Fruit fly (Drosophila melanogaster) whole organism, embryonic: Measurements from ENCODE around the gene CG42854.
A peak's percentile ranks its signal among the peaks of the same experiment; 100 is the strongest.

Experiments used
- Ada2b ChIP-seq: fragments of 200-800 bp; sonication (Bioruptor generic); IDR thresholded peaks from 2 replicates; pipeline ENCODE4 v1.3.6; 2022; ENCODE audit warnings: missing biosample characterization, missing genetic modification characterization
- Aef1 ChIP-seq: fragments of 200-800 bp; sonication (Bioruptor generic); IDR thresholded peaks from 3 replicates; pipeline ENCODE4 v1.3.6; 2022; ENCODE audit warnings: missing biosample characterization, missing genetic modification characterization
- BtbVII ChIP-seq: fragments of 200-800 bp; sonication (Bioruptor generic); optimal IDR thresholded peaks from 3 replicates; lab custom pipeline; 2017; ENCODE audit warnings: missing biosample characterization, mild to moderate bottlenecking, missing genetic modification characterization
- CG10147 ChIP-seq: fragments of 200-800 bp; sonication (Bioruptor generic); optimal IDR thresholded peaks from 2 replicates; lab custom pipeline; 2019; ENCODE audit warnings: missing biosample characterization, mild to moderate bottlenecking, missing genetic modification characterization, moderate library complexity
- CG11093 ChIP-seq: fragments of 200-800 bp; sonication (Bioruptor generic); IDR thresholded peaks from 3 replicates; pipeline ENCODE4 v1.3.6; 2022; ENCODE audit warnings: missing biosample characterization, missing genetic modification characterization
- CG12659 ChIP-seq: fragments of 200-800 bp; sonication (Bioruptor generic); optimal IDR thresholded peaks from 3 replicates; lab custom pipeline; 2017; ENCODE audit warnings: mild to moderate bottlenecking, missing biosample characterization, missing genetic modification reagents, missing genetic modification characterization
- CG12769 ChIP-seq: fragments of 200-800 bp; sonication (Bioruptor generic); optimal IDR thresholded peaks from 2 replicates; lab custom pipeline; 2019; ENCODE audit warnings: missing biosample characterization, mild to moderate bottlenecking, missing genetic modification characterization, moderate library complexity
- CG13775 ChIP-seq: fragments of 200-800 bp; sonication (Bioruptor generic); optimal IDR thresholded peaks from 3 replicates; lab custom pipeline; 2017; ENCODE audit warnings: missing biosample characterization, mild to moderate bottlenecking, missing genetic modification characterization
- CG15514 ChIP-seq: fragments of 200-800 bp; sonication (Bioruptor generic); optimal IDR thresholded peaks from 3 replicates; lab custom pipeline; 2017; ENCODE audit warnings: missing biosample characterization, missing genetic modification characterization, mild to moderate bottlenecking, moderate library complexity, missing genetic modification reagents
- CG15696 ChIP-seq: fragments of 200-800 bp; sonication (Bioruptor generic); optimal IDR thresholded peaks from 2 replicates; lab custom pipeline; 2019; ENCODE audit warnings: missing biosample characterization, mild to moderate bottlenecking, missing genetic modification characterization, moderate library complexity
- CG17802 ChIP-seq: fragments of 200-800 bp; sonication (Bioruptor generic); optimal IDR thresholded peaks from 2 replicates; lab custom pipeline; 2018; ENCODE audit warnings: missing biosample characterization, mild to moderate bottlenecking, missing genetic modification characterization, moderate library complexity
- CG18476 ChIP-seq: fragments of 200-800 bp; sonication (Bioruptor generic); optimal IDR thresholded peaks from 2 replicates; lab custom pipeline; 2016; ENCODE audit warnings: missing biosample characterization, mild to moderate bottlenecking, missing genetic modification characterization
- CG2199 ChIP-seq: fragments of 200-800 bp; sonication (Bioruptor generic); IDR thresholded peaks from 3 replicates; pipeline ENCODE4 v1.3.6; 2022; ENCODE audit warnings: missing biosample characterization, missing genetic modification characterization
- CG2712 ChIP-seq: fragments of 200-800 bp; optimal IDR thresholded peaks from 3 replicates; lab custom pipeline; 2019; ENCODE audit warnings: missing biosample characterization, mild to moderate bottlenecking, missing genetic modification characterization, moderate library complexity
- CG31224 ChIP-seq: fragments of 200-800 bp; sonication (Bioruptor generic); IDR thresholded peaks from 2 replicates; pipeline ENCODE4 v1.3.6; 2022; ENCODE audit warnings: missing biosample characterization, missing genetic modification characterization
- CG31365 ChIP-seq: fragments of 200-800 bp; sonication (Bioruptor generic); optimal IDR thresholded peaks from 2 replicates; lab custom pipeline; 2018; ENCODE audit warnings: missing biosample characterization, mild to moderate bottlenecking, missing genetic modification characterization
- CG31388 ChIP-seq: fragments of 200-800 bp; sonication (Bioruptor generic); optimal IDR thresholded peaks from 2 replicates; lab custom pipeline; 2016; ENCODE audit warnings: missing biosample characterization, missing genetic modification characterization
- CG3838 ChIP-seq: fragments of 200-800 bp; sonication (Bioruptor generic); optimal IDR thresholded peaks from 3 replicates; lab custom pipeline; 2016; ENCODE audit warnings: missing biosample characterization, missing genetic modification characterization
- CG4707 ChIP-seq: fragments of 200-800 bp; sonication (Bioruptor generic); optimal IDR thresholded peaks from 2 replicates; lab custom pipeline; 2018; ENCODE audit warnings: missing biosample characterization, mild to moderate bottlenecking, missing genetic modification characterization, moderate library complexity
- CG7928 ChIP-seq: fragments of 200-800 bp; sonication (Bioruptor generic); optimal IDR thresholded peaks from 2 replicates; lab custom pipeline; 2017; ENCODE audit warnings: missing biosample characterization, mild to moderate bottlenecking, missing genetic modification characterization
- CG7987 ChIP-seq: fragments of 200-800 bp; sonication (Bioruptor generic); optimal IDR thresholded peaks from 2 replicates; lab custom pipeline; 2018; ENCODE audit warnings: missing biosample characterization, mild to moderate bottlenecking, missing genetic modification characterization, moderate library complexity
- CG8944 ChIP-seq: fragments of 200-800 bp; sonication (Bioruptor generic); optimal IDR thresholded peaks from 3 replicates; lab custom pipeline; 2016; ENCODE audit warnings: missing biosample characterization, missing genetic modification characterization
- CG9437 ChIP-seq: fragments of 200-800 bp; sonication (Bioruptor generic); optimal IDR thresholded peaks from 2 replicates; lab custom pipeline; 2018; ENCODE audit warnings: missing biosample characterization, mild to moderate bottlenecking, missing genetic modification characterization
- CkIIα-i1 ChIP-seq: fragments of 200-800 bp; sonication (Bioruptor generic); IDR thresholded peaks from 2 replicates; pipeline ENCODE4 v1.3.6; 2022; ENCODE audit warnings: missing biosample characterization, missing genetic modification characterization
- Drgx ChIP-seq: fragments of 200-800 bp; sonication (Bioruptor generic); IDR thresholded peaks from 2 replicates; pipeline ENCODE4 v1.3.6; 2022; ENCODE audit warnings: missing biosample characterization, missing genetic modification characterization
- HLHmδ ChIP-seq: fragments of 200-800 bp; sonication (Bioruptor generic); optimal IDR thresholded peaks from 2 replicates; lab custom pipeline; 2018; ENCODE audit warnings: missing biosample characterization, mild to moderate bottlenecking, missing genetic modification characterization, moderate library complexity
- MTF-1 ChIP-seq: fragments of 200-800 bp; sonication (Bioruptor generic); optimal IDR thresholded peaks from 2 replicates; lab custom pipeline; 2018; ENCODE audit warnings: missing biosample characterization, mild to moderate bottlenecking, missing genetic modification characterization, borderline replicate concordance
- Sox100B ChIP-seq: fragments of 200-800 bp; sonication (Bioruptor generic); optimal IDR thresholded peaks from 3 replicates; lab custom pipeline; 2018; ENCODE audit warnings: missing biosample characterization, mild to moderate bottlenecking, missing genetic modification characterization
- Spps ChIP-seq: fragments of 200-800 bp; sonication (Bioruptor generic); optimal IDR thresholded peaks from 2 replicates; lab custom pipeline; 2018; ENCODE audit warnings: missing biosample characterization, mild to moderate bottlenecking, missing genetic modification characterization
- Sry-δ ChIP-seq: fragments of 200-800 bp; sonication (Bioruptor generic); optimal IDR thresholded peaks from 2 replicates; lab custom pipeline; 2016; ENCODE audit warnings: missing biosample characterization, missing genetic modification characterization
- TFAM ChIP-seq: fragments of 200-800 bp; sonication (Bioruptor generic); optimal IDR thresholded peaks from 2 replicates; lab custom pipeline; 2017; ENCODE audit warnings: missing biosample characterization, missing genetic modification characterization, inconsistent platforms
- ac ChIP-seq: fragments of 200-800 bp; sonication (Bioruptor generic); optimal IDR thresholded peaks from 3 replicates; lab custom pipeline; 2017; ENCODE audit warnings: missing biosample characterization, mild to moderate bottlenecking, missing genetic modification characterization
- al ChIP-seq: fragments of 200-800 bp; sonication (Bioruptor generic); IDR thresholded peaks from 2 replicates; pipeline ENCODE4 v1.3.6; 2022; ENCODE audit warnings: missing biosample characterization, missing genetic modification characterization
- aop ChIP-seq: fragments of 200-800 bp; sonication (Bioruptor generic); IDR thresholded peaks from 2 replicates; pipeline ENCODE4 v1.3.6; 2022; ENCODE audit warnings: missing biosample characterization, missing genetic modification characterization
- az2 ChIP-seq: fragments of 200-800 bp; sonication (Bioruptor generic); optimal IDR thresholded peaks from 3 replicates; lab custom pipeline; 2016; ENCODE audit warnings: missing biosample characterization, missing genetic modification characterization
- bab2 ChIP-seq: fragments of 200-800 bp; sonication (Bioruptor generic); optimal IDR thresholded peaks from 2 replicates; lab custom pipeline; 2016; ENCODE audit warnings: missing biosample characterization, missing genetic modification characterization
- crp ChIP-seq, 2 experiments: fragments of 200-800 bp; sonication (Bioruptor generic); optimal IDR thresholded peaks; 2 replicates in 1 of 2; 3 replicates in 1 of 2; lab custom pipeline; 2017; ENCODE audit warnings: missing biosample characterization in 2 of 2, missing genetic modification characterization in 2 of 2, mild to moderate bottlenecking in 1 of 2, moderate library complexity in 1 of 2
- dati ChIP-seq: fragments of 200-800 bp; sonication (Bioruptor generic); IDR thresholded peaks from 2 replicates; pipeline ENCODE4 v1.3.6; 2022; ENCODE audit warnings: missing biosample characterization, missing genetic modification characterization
- fd3F ChIP-seq: fragments of 200-800 bp; sonication (Bioruptor generic); optimal IDR thresholded peaks from 2 replicates; lab custom pipeline; 2018; ENCODE audit warnings: missing biosample characterization, mild to moderate bottlenecking, missing genetic modification characterization, moderate library complexity
- gsb-n ChIP-seq: fragments of 200-800 bp; sonication (Bioruptor generic); optimal IDR thresholded peaks from 3 replicates; lab custom pipeline; 2018; ENCODE audit warnings: missing biosample characterization, mild to moderate bottlenecking, missing genetic modification characterization
- ind ChIP-seq: fragments of 200-800 bp; sonication (Bioruptor generic); optimal IDR thresholded peaks from 3 replicates; lab custom pipeline; 2016; ENCODE audit warnings: missing biosample characterization, missing genetic modification characterization
- klu ChIP-seq: fragments of 200-800 bp; sonication (Bioruptor generic); IDR thresholded peaks from 2 replicates; pipeline ENCODE4 v1.3.6; 2022; ENCODE audit warnings: missing biosample characterization, missing genetic modification characterization
- kni ChIP-seq: fragments of 200-800 bp; sonication (Bioruptor generic); optimal IDR thresholded peaks from 3 replicates; lab custom pipeline; 2017; ENCODE audit warnings: mild to moderate bottlenecking, missing biosample characterization, missing genetic modification reagents, missing genetic modification characterization
- mirr ChIP-seq: fragments of 200-800 bp; sonication (Bioruptor generic); optimal IDR thresholded peaks from 3 replicates; lab custom pipeline; 2018; ENCODE audit warnings: missing biosample characterization, mild to moderate bottlenecking, missing genetic modification characterization
- mld ChIP-seq: fragments of 200-800 bp; sonication (Bioruptor generic); IDR thresholded peaks from 3 replicates; pipeline ENCODE4 v1.3.6; 2022; ENCODE audit warnings: missing biosample characterization, missing genetic modification characterization; ENCODE audit not compliant: partially characterized antibody
- sens ChIP-seq: fragments of 200-800 bp; sonication (Bioruptor generic); peaks from one replicate; lab custom pipeline; 2016; ENCODE audit warnings: missing biosample characterization, missing genetic modification characterization
- sr ChIP-seq: fragments of 200-800 bp; sonication (Bioruptor generic); IDR thresholded peaks from 3 replicates; pipeline ENCODE4 v1.3.6; 2022; ENCODE audit warnings: missing biosample characterization, missing genetic modification characterization
- stc ChIP-seq: fragments of 200-800 bp; sonication (Bioruptor generic); IDR thresholded peaks from 2 replicates; pipeline ENCODE4 v1.3.6; 2022; ENCODE audit warnings: missing biosample characterization, missing genetic modification characterization
- tin ChIP-seq: fragments of 200-800 bp; sonication (Bioruptor generic); optimal IDR thresholded peaks from 3 replicates; lab custom pipeline; 2016; ENCODE audit warnings: missing biosample characterization, missing genetic modification characterization
- usp ChIP-seq: fragments of >200 bp; optimal IDR thresholded peaks from 2 replicates; lab custom pipeline; 2017; ENCODE audit warnings: missing biosample characterization, missing genetic modification characterization
- z ChIP-seq: fragments of 200-800 bp; sonication (Bioruptor generic); IDR thresholded peaks from 3 replicates; pipeline ENCODE4 v1.3.6; 2022; ENCODE audit warnings: missing biosample characterization, missing genetic modification characterization

CG42854 gene

dm6 chrX:17229475-17230169, 17.2 kb downstream of the CG42854 start (continued):
- TF ChIP-seq CG7987 (GFP tag; lab: Kevin White, UChicago): no peak
- no peak for TF ChIP-seq CG3838
- TF ChIP-seq CG8944 (GFP tag; lab: Kevin White, UChicago): no peak
- TF ChIP-seq Sry-δ (GFP tag; lab: Kevin White, UChicago): no peak
- no peak for TF ChIP-seq crp (GFP tag; optimal IDR thresholded peaks at IDR 0.05; lab: Kevin White, UChicago)
- TF ChIP-seq Aef1: no peak
- no peak for TF ChIP-seq klu
- TF ChIP-seq CG17802: no peak
- TF ChIP-seq az2 (GFP tag; lab: Kevin White, UChicago): peak; percentile 26
- no peak for TF ChIP-seq CG4707 (GFP tag; lab: Kevin White, UChicago)
- TF ChIP-seq CG9437 (GFP tag; lab: Kevin White, UChicago): no peak
- TF ChIP-seq Drgx (GFP tag; lab: Robert Waterston, UW): no peak
- TF ChIP-seq CG12769 (tag; lab: Kevin White, UChicago): peak; percentile 25
- no peak for TF ChIP-seq CG11093
- TF ChIP-seq MTF-1 (GFP tag; lab: Kevin White, UChicago): no peak
- TF ChIP-seq CG7928: no peak
- TF ChIP-seq dati (GFP tag; lab: Robert Waterston, UW): no peak
- TF ChIP-seq kni: peak; percentile 72
- TF ChIP-seq CG12659: no peak
- TF ChIP-seq CG2199 (GFP tag; lab: Robert Waterston, UW): no peak
- TF ChIP-seq BtbVII: no peak
- no peak for TF ChIP-seq stc (GFP tag; lab: Robert Waterston, UW)
- TF ChIP-seq tin (GFP tag; lab: Kevin White, UChicago): no peak
- TF ChIP-seq HLHmδ (GFP tag; lab: Kevin White, UChicago): no peak
- TF ChIP-seq CG31388 (GFP tag; lab: Kevin White, UChicago): no peak
- peak; percentile 30 for TF ChIP-seq bab2
- no peak for TF ChIP-seq CG31224 (GFP tag; lab: Robert Waterston, UW)
- TF ChIP-seq usp: no peak
- TF ChIP-seq TFAM (GFP tag; lab: Kevin White, UChicago): no peak
- peak; percentile 76 for TF ChIP-seq sens (GFP tag; lab: Kevin White, UChicago)
- TF ChIP-seq ind (GFP tag; lab: Kevin White, UChicago): no peak
- no peak for TF ChIP-seq mld (GFP tag; lab: Robert Waterston, UW)
- no peak for TF ChIP-seq z (GFP tag; lab: Robert Waterston, UW)
- no peak for TF ChIP-seq Sox100B (GFP tag; lab: Kevin White, UChicago)
- TF ChIP-seq al: no peak
- no peak for TF ChIP-seq CG15696 (tag; lab: Kevin White, UChicago)
- TF ChIP-seq CG15514 (GFP tag; lab: Kevin White, UChicago): no peak
- no peak for TF ChIP-seq ac (GFP tag; lab: Kevin White, UChicago)
- TF ChIP-seq CG18476 (GFP tag; lab: Kevin White, UChicago): no peak
- no peak for TF ChIP-seq CG10147 (GFP tag; lab: Kevin White, UChicago)
- TF ChIP-seq Spps: no peak
- TF ChIP-seq sr: no peak
- TF ChIP-seq Ada2b: no peak
- TF ChIP-seq mirr (GFP tag; lab: Kevin White, UChicago): no peak
- TF ChIP-seq aop (GFP tag; lab: Robert Waterston, UW): no peak
- TF ChIP-seq gsb-n: no peak
- no peak for TF ChIP-seq CG13775 (GFP tag; lab: Kevin White, UChicago)
- TF ChIP-seq fd3F: no peak
- no peak for TF ChIP-seq CkIIα-i1
- no peak for TF ChIP-seq CG31365 (tag; lab: Kevin White, UChicago)
- TF ChIP-seq CG2712 (tag; lab: Kevin White, UChicago): no peak
